Fruit fly (Drosophila melanogaster) whole organism, prepupa: ENCODE data around the gene CG2129.

Source experiments
- Blimp-1 ChIP-seq: fragments of 200-800 bp; sonication (Bioruptor generic); optimal IDR thresholded peaks from 3 replicates; lab custom pipeline; 2017; ENCODE audit warnings: missing biosample characterization, missing genetic modification characterization, mild to moderate bottlenecking, moderate library complexity, missing genetic modification reagents
- CG10631 ChIP-seq: fragments of 200-800 bp; sonication (Bioruptor generic); optimal IDR thresholded peaks from 2 replicates; lab custom pipeline; 2016; ENCODE audit warnings: missing biosample characterization, missing genetic modification characterization
- CG10669 ChIP-seq: fragments of 200-800 bp; sonication (Bioruptor generic); optimal IDR thresholded peaks from 3 replicates; lab custom pipeline; 2018; ENCODE audit warnings: missing biosample characterization, mild to moderate bottlenecking, missing genetic modification characterization, moderate library complexity
- CG11294 ChIP-seq: fragments of 200-800 bp; sonication (Bioruptor generic); IDR thresholded peaks from 2 replicates; pipeline ENCODE4 v1.3.6; 2022; ENCODE audit warnings: missing biosample characterization, missing genetic modification characterization
- CG11762 ChIP-seq: fragments of 200-800 bp; sonication (Bioruptor generic); optimal IDR thresholded peaks from 3 replicates; lab custom pipeline; 2016; ENCODE audit warnings: missing biosample characterization, missing genetic modification characterization; ENCODE audit not compliant: insufficient read depth
- CG11902 ChIP-seq: fragments of 200-800 bp; sonication (Bioruptor generic); optimal IDR thresholded peaks from 3 replicates; lab custom pipeline; 2016; ENCODE audit warnings: missing biosample characterization, missing genetic modification characterization
- CG1621 ChIP-seq: fragments of 200-800 bp; sonication (Bioruptor generic); optimal IDR thresholded peaks from 3 replicates; lab custom pipeline; 2018; ENCODE audit warnings: missing biosample characterization, mild to moderate bottlenecking, missing genetic modification characterization
- CG3032 ChIP-seq: fragments of 200-800 bp; optimal IDR thresholded peaks from 2 replicates; lab custom pipeline; 2019; ENCODE audit warnings: missing biosample characterization, mild to moderate bottlenecking, missing genetic modification characterization, moderate library complexity
- CG31627 ChIP-seq: fragments of 200-800 bp; sonication (Bioruptor generic); optimal IDR thresholded peaks from 3 replicates; lab custom pipeline; 2016; ENCODE audit warnings: missing biosample characterization, missing genetic modification characterization
- CG32006 ChIP-seq: fragments of 200-800 bp; sonication (Bioruptor generic); optimal IDR thresholded peaks from 3 replicates; lab custom pipeline; 2017; ENCODE audit warnings: missing biosample characterization, mild to moderate bottlenecking, missing genetic modification characterization
- CG34406 ChIP-seq: fragments of 200-800 bp; sonication (Bioruptor generic); optimal IDR thresholded peaks from 3 replicates; lab custom pipeline; 2016; ENCODE audit warnings: missing biosample characterization, missing genetic modification characterization
- CG4318 ChIP-seq: fragments of 200-800 bp; sonication (Bioruptor generic); optimal IDR thresholded peaks from 3 replicates; lab custom pipeline; 2017; ENCODE audit warnings: missing biosample characterization, mild to moderate bottlenecking, missing genetic modification characterization
- CG6163 ChIP-seq: fragments of 200-800 bp; sonication (Bioruptor generic); IDR thresholded peaks from 3 replicates; pipeline ENCODE4 v1.3.6; 2022; ENCODE audit warnings: missing biosample characterization, missing genetic modification characterization
- CG6276 ChIP-seq: fragments of 200-800 bp; sonication (Bioruptor generic); optimal IDR thresholded peaks from 2 replicates; lab custom pipeline; 2017; ENCODE audit warnings: missing biosample characterization, mild to moderate bottlenecking, missing genetic modification characterization
- CG6808 ChIP-seq: fragments of 200-800 bp; sonication (Bioruptor generic); optimal IDR thresholded peaks from 3 replicates; lab custom pipeline; 2017; ENCODE audit warnings: missing biosample characterization, missing genetic modification characterization, mild to moderate bottlenecking, moderate library complexity, missing genetic modification reagents
- CG6854 ChIP-seq: fragments of 200-800 bp; sonication (Bioruptor generic); optimal IDR thresholded peaks from 2 replicates; lab custom pipeline; 2017; ENCODE audit warnings: missing biosample characterization, mild to moderate bottlenecking, missing genetic modification characterization
- CG7368 ChIP-seq: fragments of 200-800 bp; sonication (Bioruptor generic); optimal IDR thresholded peaks from 3 replicates; lab custom pipeline; 2016; ENCODE audit warnings: missing biosample characterization, missing genetic modification characterization
- CG8119 ChIP-seq: fragments of 200-800 bp; sonication (Bioruptor generic); IDR thresholded peaks from 3 replicates; pipeline ENCODE4 v1.3.6; 2022; ENCODE audit warnings: missing biosample characterization, missing genetic modification characterization
- CG8632 ChIP-seq: fragments of 200-800 bp; sonication (Bioruptor generic); optimal IDR thresholded peaks from 3 replicates; lab custom pipeline; 2016; ENCODE audit warnings: missing biosample characterization, missing genetic modification characterization
- CG9139 ChIP-seq: fragments of 200-800 bp; sonication (Bioruptor generic); optimal IDR thresholded peaks from 3 replicates; lab custom pipeline; 2017; ENCODE audit warnings: missing biosample characterization, mild to moderate bottlenecking, missing genetic modification characterization
- Eip78C ChIP-seq: fragments of 200-800 bp; sonication (Bioruptor generic); peaks from one replicate; lab custom pipeline; 2016; ENCODE audit warnings: missing biosample characterization, missing genetic modification characterization
- Ets21C ChIP-seq: fragments of 200-800 bp; sonication (Bioruptor generic); optimal IDR thresholded peaks from 3 replicates; lab custom pipeline; 2016; ENCODE audit warnings: missing biosample characterization, missing genetic modification characterization
- Ets96B ChIP-seq: fragments of 200-800 bp; optimal IDR thresholded peaks from 2 replicates; lab custom pipeline; 2019; ENCODE audit warnings: missing biosample characterization, mild to moderate bottlenecking, missing genetic modification characterization, moderate library complexity
- Hr39 ChIP-seq: fragments of 200-800 bp; sonication (Bioruptor generic); optimal IDR thresholded peaks from 2 replicates; lab custom pipeline; 2016; ENCODE audit warnings: missing biosample characterization, missing genetic modification characterization
- Hr4 ChIP-seq: fragments of 200-800 bp; sonication (Bioruptor generic); optimal IDR thresholded peaks from 3 replicates; lab custom pipeline; 2016; ENCODE audit warnings: missing biosample characterization, missing genetic modification characterization
- OdsH ChIP-seq: fragments of 200-800 bp; sonication (Bioruptor generic); optimal IDR thresholded peaks from 3 replicates; lab custom pipeline; 2016; ENCODE audit warnings: missing biosample characterization, missing genetic modification characterization
- Sox102F ChIP-seq: fragments of 200-800 bp; sonication (Bioruptor generic); optimal IDR thresholded peaks from 2 replicates; lab custom pipeline; 2016; ENCODE audit warnings: missing biosample characterization, mild to moderate bottlenecking, missing genetic modification characterization
- Sox14 ChIP-seq: fragments of 200-800 bp; sonication (Bioruptor generic); optimal IDR thresholded peaks from 3 replicates; lab custom pipeline; 2016; ENCODE audit warnings: missing biosample characterization, missing genetic modification characterization
- Sox15 ChIP-seq: fragments of 200-800 bp; sonication (Bioruptor generic); optimal IDR thresholded peaks from 3 replicates; lab custom pipeline; 2016; ENCODE audit warnings: missing biosample characterization, missing genetic modification characterization
- achi ChIP-seq: fragments of 200-800 bp; sonication (Bioruptor generic); optimal IDR thresholded peaks from 3 replicates; lab custom pipeline; 2016; ENCODE audit warnings: missing biosample characterization, missing genetic modification characterization
- acj6 ChIP-seq: fragments of 200-800 bp; sonication (Bioruptor generic); optimal IDR thresholded peaks from 3 replicates; lab custom pipeline; 2016; ENCODE audit warnings: missing biosample characterization, missing genetic modification characterization
- cyc ChIP-seq: fragments of 200-800 bp; sonication (Bioruptor generic); optimal IDR thresholded peaks from 3 replicates; lab custom pipeline; 2016; ENCODE audit warnings: missing biosample characterization, missing genetic modification characterization
- dsx ChIP-seq: fragments of 200-800 bp; optimal IDR thresholded peaks from 3 replicates; lab custom pipeline; 2019; ENCODE audit warnings: missing biosample characterization, mild to moderate bottlenecking, missing genetic modification characterization, moderate library complexity; ENCODE audit not compliant: poor library complexity, severe bottlenecking
- eg ChIP-seq: fragments of 200-800 bp; sonication (Bioruptor generic); IDR thresholded peaks from 3 replicates; pipeline ENCODE4 v1.3.6; 2022; ENCODE audit warnings: missing biosample characterization, missing genetic modification characterization
- esn ChIP-seq: fragments of 200-800 bp; sonication (Bioruptor generic); optimal IDR thresholded peaks from 2 replicates; lab custom pipeline; 2016; ENCODE audit warnings: missing biosample characterization, mild to moderate bottlenecking, missing genetic modification characterization, moderate library complexity
- fd59A ChIP-seq: fragments of 200-800 bp; sonication (Bioruptor generic); optimal IDR thresholded peaks from 2 replicates; lab custom pipeline; 2017; ENCODE audit warnings: missing biosample characterization, mild to moderate bottlenecking, missing genetic modification characterization, missing genetic modification reagents
- fd85E ChIP-seq: fragments of 200-800 bp; sonication (Bioruptor generic); optimal IDR thresholded peaks from 3 replicates; lab custom pipeline; 2016; ENCODE audit warnings: missing biosample characterization, missing genetic modification characterization
- lz ChIP-seq: fragments of 200-800 bp; sonication (Bioruptor generic); optimal IDR thresholded peaks from 3 replicates; lab custom pipeline; 2016; ENCODE audit warnings: missing biosample characterization, missing genetic modification characterization
- net ChIP-seq: fragments of 200-800 bp; sonication (Bioruptor generic); optimal IDR thresholded peaks from 3 replicates; lab custom pipeline; 2016; ENCODE audit warnings: missing biosample characterization, missing genetic modification characterization
- pdm3 ChIP-seq: fragments of 200-800 bp; sonication (Bioruptor generic); optimal IDR thresholded peaks from 3 replicates; lab custom pipeline; 2016; ENCODE audit warnings: missing biosample characterization, missing genetic modification characterization
- spab ChIP-seq: fragments of 200-800 bp; sonication (Bioruptor generic); optimal IDR thresholded peaks from 2 replicates; lab custom pipeline; 2017; ENCODE audit warnings: missing biosample characterization, mild to moderate bottlenecking, missing genetic modification characterization, missing genetic modification reagents
- svp ChIP-seq: fragments of 200-800 bp; sonication (Bioruptor generic); peaks from one replicate; lab custom pipeline; 2016; ENCODE audit warnings: missing biosample characterization, missing genetic modification characterization
- topi ChIP-seq: fragments of 200-800 bp; sonication (Bioruptor generic); optimal IDR thresholded peaks from 3 replicates; lab custom pipeline; 2016; ENCODE audit warnings: missing biosample characterization, missing genetic modification characterization
- vri ChIP-seq: fragments of 200-800 bp; sonication (Bioruptor generic); optimal IDR thresholded peaks from 3 replicates; lab custom pipeline; 2016; ENCODE audit warnings: missing biosample characterization, mild to moderate bottlenecking, missing genetic modification characterization

The CG2129 gene

DNA sequence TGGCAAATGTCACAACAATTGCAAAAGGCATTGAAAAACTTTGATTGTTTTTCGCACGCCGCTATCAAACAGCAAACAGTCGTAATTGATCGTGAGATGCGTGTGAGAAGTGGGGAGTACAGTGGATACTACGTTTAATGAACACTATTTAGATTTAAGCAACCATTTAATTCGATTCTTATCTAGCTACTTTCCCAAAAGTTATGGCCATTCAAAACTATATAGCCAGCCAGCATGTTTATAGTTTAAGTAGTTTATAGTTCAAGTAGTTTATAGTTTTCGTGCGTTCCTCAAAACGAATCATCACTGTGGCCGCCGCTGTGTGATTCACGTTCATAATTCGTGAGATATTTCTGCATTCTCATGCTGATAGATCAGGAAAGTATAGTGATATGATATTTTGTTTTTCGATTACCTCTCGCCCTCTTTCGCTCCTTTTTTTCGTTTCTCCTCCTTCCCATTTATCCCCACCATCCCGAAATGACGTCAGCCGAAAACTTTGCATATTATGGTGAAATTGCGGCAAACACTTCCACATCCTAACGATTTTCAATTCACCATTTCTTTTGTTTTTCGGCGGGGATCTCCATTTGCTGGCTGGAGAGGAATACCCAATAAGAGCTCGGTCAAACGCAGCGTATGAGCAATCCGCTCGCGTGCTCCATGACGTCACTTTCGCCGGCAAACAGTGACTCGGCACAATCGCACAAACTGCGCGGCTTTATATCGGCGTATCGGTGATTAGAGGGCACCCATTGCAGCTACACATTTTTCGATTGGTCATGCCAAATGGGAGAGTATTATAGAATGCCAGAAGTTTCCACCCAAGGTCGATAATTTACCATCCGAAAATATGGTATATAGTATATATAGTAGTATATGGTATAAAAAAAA lies 32.0 kb upstream of the CG2129 start (continued):
- TF ChIP-seq spab: no peak
- TF ChIP-seq Sox102F (GFP tag; lab: Kevin White, UChicago): no peak
- TF ChIP-seq CG11762: no peak
- TF ChIP-seq Ets96B (tag; lab: Kevin White, UChicago): no peak
- peak; percentile 54 for TF ChIP-seq Eip78C (GFP tag; lab: Kevin White, UChicago)
- no peak for TF ChIP-seq Ets21C (GFP tag; lab: Kevin White, UChicago)
- TF ChIP-seq CG10669 (GFP tag; lab: Kevin White, UChicago): no peak
- peak; percentile 17 for TF ChIP-seq CG10631
- no peak for TF ChIP-seq vri (GFP tag; lab: Kevin White, UChicago)
- peak; percentile 15 for TF ChIP-seq acj6 (GFP tag; lab: Kevin White, UChicago)
- TF ChIP-seq CG6854 (GFP tag; lab: Kevin White, UChicago): no peak
- TF ChIP-seq CG4318 (GFP tag; lab: Kevin White, UChicago): no peak
- peak; percentile 15 for TF ChIP-seq esn
- no peak for TF ChIP-seq CG8119 (GFP tag; lab: Robert Waterston, UW)
- TF ChIP-seq CG8632 (GFP tag; lab: Kevin White, UChicago): no peak
- TF ChIP-seq CG31627: peak; percentile 3
- TF ChIP-seq svp (GFP tag; lab: Kevin White, UChicago): peak; percentile 31
- TF ChIP-seq Sox15 (GFP tag; lab: Kevin White, UChicago): no peak
- peak; percentile 6 for TF ChIP-seq CG32006
- TF ChIP-seq CG7368: no peak
- TF ChIP-seq CG3032 (tag; lab: Kevin White, UChicago): no peak
- no peak for TF ChIP-seq CG9139 (GFP tag; lab: Kevin White, UChicago)
- peak; percentile 25 for TF ChIP-seq Hr39 (GFP tag; lab: Kevin White, UChicago)
- peak; percentile 50; the same call in 1 of the 2 replicates for TF ChIP-seq CG11294 (GFP tag; lab: Robert Waterston, UW)
- TF ChIP-seq CG34406 (GFP tag; lab: Kevin White, UChicago): no peak
- TF ChIP-seq OdsH (GFP tag; lab: Kevin White, UChicago): no peak

- no peak for TF ChIP-seq CG6276 (GFP tag; lab: Kevin White, UChicago)
- TF ChIP-seq CG10631: no peak
- TF ChIP-seq CG4318 (GFP tag; lab: Kevin White, UChicago): no peak
- peak; percentile 25 for TF ChIP-seq CG10669 (GFP tag; lab: Kevin White, UChicago)
- no peak for TF ChIP-seq Sox14 (GFP tag; lab: Kevin White, UChicago)
- no peak for TF ChIP-seq CG11762
- TF ChIP-seq CG31627: peak; percentile 31
- TF ChIP-seq Eip78C (GFP tag; lab: Kevin White, UChicago): no peak
- TF ChIP-seq CG9139 (GFP tag; lab: Kevin White, UChicago): no peak
- TF ChIP-seq OdsH (GFP tag; lab: Kevin White, UChicago): peak; percentile 7
- TF ChIP-seq CG6163 (GFP tag; lab: Robert Waterston, UW): peak; percentile 28; the same call in 1 of the 3 replicates
- no peak for TF ChIP-seq topi (GFP tag; lab: Kevin White, UChicago)
- peak; percentile 23 for TF ChIP-seq CG32006
- TF ChIP-seq net (GFP tag; lab: Kevin White, UChicago): no peak
- TF ChIP-seq CG3032 (tag; lab: Kevin White, UChicago): no peak
- no peak for TF ChIP-seq Sox15 (GFP tag; lab: Kevin White, UChicago)
- no peak for TF ChIP-seq CG6808 (GFP tag; lab: Kevin White, UChicago)
- peak; percentile 40 for TF ChIP-seq Hr39 (GFP tag; lab: Kevin White, UChicago)
- peak; percentile 23 for TF ChIP-seq lz (GFP tag; lab: Kevin White, UChicago)
- TF ChIP-seq cyc: peak; percentile 10
- no peak for TF ChIP-seq Hr4 (GFP tag; lab: Kevin White, UChicago)
- TF ChIP-seq fd59A (GFP tag; lab: Kevin White, UChicago): no peak
- TF ChIP-seq eg (GFP tag; lab: Robert Waterston, UW): peak; percentile 56
- no peak for TF ChIP-seq CG1621
- no peak for TF ChIP-seq dsx (GFP tag; lab: Kevin White, UChicago)
- no peak for TF ChIP-seq CG11902
- no peak for TF ChIP-seq CG7368
- peak; percentile 33 for TF ChIP-seq achi (GFP tag; lab: Kevin White, UChicago)
- no peak for TF ChIP-seq Blimp-1 (GFP tag; lab: Kevin White, UChicago)
- TF ChIP-seq fd85E (GFP tag; lab: Kevin White, UChicago): no peak
- TF ChIP-seq pdm3 (GFP tag; lab: Kevin White, UChicago): peak; percentile 8
- no peak for TF ChIP-seq CG34406 (GFP tag; lab: Kevin White, UChicago)
- peak; percentile 13 for TF ChIP-seq acj6 (GFP tag; lab: Kevin White, UChicago)
Observed at dm6 chrX:8114476-8115342, 30.9 kb upstream of the CG2129 start.
